Fruit fly (Drosophila melanogaster): ENCODE measurements around the gene Rrp1.

DNA sequence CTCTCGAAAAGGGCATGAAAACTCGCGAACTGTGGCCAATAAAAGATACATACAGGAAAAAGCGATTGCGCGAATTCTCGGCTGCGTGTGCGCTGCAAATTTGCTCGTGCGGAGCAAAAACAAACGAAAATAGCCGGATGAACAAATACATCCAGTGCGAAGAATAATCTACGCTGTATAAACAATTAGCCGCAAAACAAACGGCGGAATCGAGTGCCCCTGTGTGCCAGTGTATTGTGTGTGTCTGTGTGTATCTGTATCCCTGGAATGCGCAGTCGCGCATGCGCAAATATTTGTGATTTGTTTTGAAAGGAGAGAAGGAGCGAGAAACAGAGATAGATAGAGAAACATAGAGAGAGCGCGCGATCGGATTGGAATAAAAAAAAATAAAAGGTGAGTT, 27.3 kb upstream of the Rrp1 start:
- TF ChIP-seq CTCF (optimal IDR thresholded peaks at IDR 0.05) (no peak), CG8478 (optimal IDR thresholded peaks at IDR 0.05) (no peak)
